Fruit fly (Drosophila melanogaster) whole organism, wandering third instar larva: ENCODE measurements around the gene CG7330.
A peak's percentile ranks its signal among the peaks of the same experiment; 100 is the strongest.

Experiments
- Dfd ChIP-seq: fragments of >200 bp; optimal IDR thresholded peaks from 2 replicates; lab custom pipeline; 2017; ENCODE audit warnings: missing biosample characterization, missing genetic modification characterization
- Hr78 ChIP-seq: fragments of >200 bp; optimal IDR thresholded peaks from 2 replicates; lab custom pipeline; 2017; ENCODE audit warnings: missing biosample characterization, missing genetic modification characterization
- Jra ChIP-seq: sonication (Bioruptor generic); optimal IDR thresholded peaks from 2 replicates; lab custom pipeline; 2016; ENCODE audit warnings: missing biosample characterization, missing genetic modification characterization
- Myc ChIP-seq: fragments of >200 bp; optimal IDR thresholded peaks from 2 replicates; lab custom pipeline; 2017
- Vsx2 ChIP-seq: fragments of 200-300, 225-300 bp; sonication (Bioruptor generic); optimal IDR thresholded peaks from 2 replicates; lab custom pipeline; 2018; ENCODE audit warnings: missing biosample characterization, missing genetic modification characterization; ENCODE audit not compliant: partially characterized antibody
- br ChIP-seq: fragments of 200-800 bp; sonication (Bioruptor generic); optimal IDR thresholded peaks from 2 replicates; lab custom pipeline; 2016; ENCODE audit warnings: missing biosample characterization, missing genetic modification characterization
- dsf ChIP-seq: sonication (Bioruptor generic); optimal IDR thresholded peaks from 2 replicates; lab custom pipeline; 2016; ENCODE audit warnings: missing biosample characterization, missing genetic modification characterization, borderline replicate concordance
- jim ChIP-seq: fragments of 175-275, 200-325 bp; sonication (Bioruptor generic); optimal IDR thresholded peaks from 2 replicates; lab custom pipeline; 2016; ENCODE audit warnings: missing biosample characterization, mild to moderate bottlenecking, missing genetic modification characterization
- pan ChIP-seq: fragments of >200 bp; optimal IDR thresholded peaks from 2 replicates; lab custom pipeline; 2017
- psq ChIP-seq: fragments of 200-800 bp; sonication (Bioruptor generic); optimal IDR thresholded peaks from 3 replicates; lab custom pipeline; 2017; ENCODE audit warnings: missing biosample characterization, mild to moderate bottlenecking, missing genetic modification characterization, moderate library complexity
- sv ChIP-seq: fragments of 200-800 bp; sonication (Bioruptor generic); optimal IDR thresholded peaks from 3 replicates; lab custom pipeline; 2016; ENCODE audit warnings: missing biosample characterization, missing genetic modification characterization
- woc ChIP-seq: sonication (Bioruptor generic); optimal IDR thresholded peaks from 2 replicates; lab custom pipeline; 2016; ENCODE audit warnings: missing biosample characterization, mild to moderate bottlenecking, missing genetic modification characterization

- TF ChIP-seq psq (no peak), jim (GFP tag; lab: Kevin White, UChicago) (no peak), Myc (lab: Kevin White, UChicago) (no peak), br (GFP tag; lab: Kevin White, UChicago) (peak; percentile 54), sv (GFP tag; lab: Kevin White, UChicago) (no peak), dsf (GFP tag; lab: Kevin White, UChicago) (no peak), pan (no peak), woc (GFP tag; lab: Kevin White, UChicago) (no peak), Jra (GFP tag; lab: Kevin White, UChicago) (peak; percentile 6), Vsx2 (no peak), Dfd (no peak), Hr78 (GFP tag; lab: Kevin White, UChicago) (no peak)
Observed at dm6 chr3L:18114038-18114926, 34.4 kb upstream of the CG7330 start.
